Fruit fly (Drosophila melanogaster): ENCODE measurements around the gene Ak3.

The Ak3 gene

DNA sequence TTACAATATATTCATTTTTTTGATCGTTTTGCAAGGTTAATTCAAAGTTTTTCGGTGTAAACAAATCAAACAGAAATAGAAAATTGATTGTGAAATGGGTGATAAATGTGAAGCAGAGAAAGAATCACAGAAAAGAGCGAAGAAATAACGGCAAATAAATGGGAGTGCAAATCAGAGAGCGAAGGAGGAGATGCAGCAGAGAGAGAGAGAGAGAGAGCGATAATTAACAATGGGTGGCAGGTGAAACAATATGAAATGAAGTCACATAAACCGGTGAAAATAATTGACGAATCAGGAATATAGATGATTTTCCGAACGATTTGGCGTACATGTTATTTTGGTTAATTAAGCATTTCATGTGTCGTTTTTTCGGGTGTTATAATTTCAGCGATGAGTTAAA is 25.4 kb downstream of the Ak3 start:
- no peak for TF ChIP-seq CG15336 (GFP tag; IDR thresholded peaks at IDR 0.05)
- TF ChIP-seq CG32006 (GFP tag; optimal IDR thresholded peaks at IDR 0.05), result no peak
- no peak for TF ChIP-seq CG6808 (GFP tag; optimal IDR thresholded peaks at IDR 0.05)
- no peak for TF ChIP-seq ss (GFP tag; optimal IDR thresholded peaks at IDR 0.05)
- no peak for TF ChIP-seq Eip78C (GFP tag)
- no peak for TF ChIP-seq esn (GFP tag; optimal IDR thresholded peaks at IDR 0.05)
- TF ChIP-seq dac (GFP tag; optimal IDR thresholded peaks at IDR 0.05), result no peak
- no peak for TF ChIP-seq Sox15 (GFP tag; optimal IDR thresholded peaks at IDR 0.05)

DNA sequence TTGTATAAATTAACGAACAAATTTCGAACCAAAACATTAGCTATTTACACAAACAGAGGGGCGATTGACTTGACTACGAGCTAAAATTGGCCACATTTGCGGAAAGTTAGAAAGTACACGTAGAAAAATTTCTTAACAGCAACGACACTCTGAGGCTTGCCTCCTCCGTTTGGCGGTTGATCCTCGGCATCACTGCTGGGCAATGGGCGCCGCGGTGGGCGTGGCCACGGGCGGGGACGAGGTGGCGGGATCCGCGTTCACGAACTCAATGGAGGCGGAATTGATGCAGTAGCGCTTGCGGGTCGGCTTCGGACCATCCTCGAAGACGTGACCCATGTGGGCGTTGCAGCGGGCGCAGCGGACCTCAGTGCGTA is 26.0 kb downstream of the Ak3 start:
- TF ChIP-seq Hr4 (GFP tag; optimal IDR thresholded peaks at IDR 0.05) (peak; percentile 27), svp (GFP tag) (no peak), CG32006 (GFP tag; optimal IDR thresholded peaks at IDR 0.05) (peak; percentile 47), Eip75B (GFP tag; optimal IDR thresholded peaks at IDR 0.05) (no peak), Hr39 (GFP tag; optimal IDR thresholded peaks at IDR 0.05) (peak; percentile 11), Eip78C (GFP tag) (peak; percentile 36)

- TF ChIP-seq CG32006 (GFP tag; optimal IDR thresholded peaks at IDR 0.05) (no peak), Sox102F (GFP tag; optimal IDR thresholded peaks at IDR 0.05) (no peak), ss (GFP tag; optimal IDR thresholded peaks at IDR 0.05) (no peak), CG16779 (tag; optimal IDR thresholded peaks at IDR 0.05) (no peak), eg (GFP tag; IDR thresholded peaks at IDR 0.05) (peak; percentile 61; the same call in 1 of the 3 replicates), net (GFP tag; optimal IDR thresholded peaks at IDR 0.05) (peak; percentile 3), CG7368 (GFP tag; optimal IDR thresholded peaks at IDR 0.05) (peak; percentile 30), CG6854 (GFP tag; optimal IDR thresholded peaks at IDR 0.05) (no peak), CG11762 (GFP tag; optimal IDR thresholded peaks at IDR 0.05; ENCODE audit: insufficient read depth) (peak; percentile 20), CG9139 (GFP tag; optimal IDR thresholded peaks at IDR 0.05) (no peak), dac (GFP tag; optimal IDR thresholded peaks at IDR 0.05) (no peak), Eip75B (GFP tag; optimal IDR thresholded peaks at IDR 0.05) (no peak), CG8319 (GFP tag; optimal IDR thresholded peaks at IDR 0.05) (no peak), Hr38 (GFP tag; optimal IDR thresholded peaks at IDR 0.05) (no peak), acj6 (GFP tag; optimal IDR thresholded peaks at IDR 0.05) (no peak), CG31627 (GFP tag; optimal IDR thresholded peaks at IDR 0.05) (peak; percentile 20), Hr4 (GFP tag; optimal IDR thresholded peaks at IDR 0.05) (no peak), lz (GFP tag; optimal IDR thresholded peaks at IDR 0.05) (peak; percentile 18), CG10669 (GFP tag; optimal IDR thresholded peaks at IDR 0.05) (no peak), Hr39 (GFP tag; optimal IDR thresholded peaks at IDR 0.05) (no peak), topi (GFP tag; optimal IDR thresholded peaks at IDR 0.05) (peak; percentile 7), esn (GFP tag; optimal IDR thresholded peaks at IDR 0.05) (peak; percentile 43), Ets96B (tag; optimal IDR thresholded peaks at IDR 0.05) (no peak), CG6276 (GFP tag; optimal IDR thresholded peaks at IDR 0.05) (no peak), fd85E (GFP tag; optimal IDR thresholded peaks at IDR 0.05) (no peak), fd59A (GFP tag; optimal IDR thresholded peaks at IDR 0.05) (no peak), CG6163 (GFP tag; IDR thresholded peaks at IDR 0.05) (peak; percentile 32; the same call in 2 of the 3 replicates), Sox14 (GFP tag; optimal IDR thresholded peaks at IDR 0.05) (peak; percentile 7), CG34406 (GFP tag; optimal IDR thresholded peaks at IDR 0.05) (no peak), CG6792 (GFP tag; optimal IDR thresholded peaks at IDR 0.05) (no peak), Eip78C (GFP tag) (peak; percentile 74), CG4318 (GFP tag; optimal IDR thresholded peaks at IDR 0.05) (no peak), vri (GFP tag; optimal IDR thresholded peaks at IDR 0.05) (peak; percentile 79), Ets21C (GFP tag; optimal IDR thresholded peaks at IDR 0.05) (no peak), dsx (GFP tag; optimal IDR thresholded peaks at IDR 0.05; ENCODE audit: poor library complexity, severe bottlenecking) (no peak), CG1621 (tag; optimal IDR thresholded peaks at IDR 0.05) (no peak), CG3032 (tag; optimal IDR thresholded peaks at IDR 0.05) (no peak), svp (GFP tag) (no peak), CG11294 (GFP tag; IDR thresholded peaks at IDR 0.05) (no peak), Gug (GFP tag; IDR thresholded peaks at IDR 0.05) (no peak), achi (GFP tag; optimal IDR thresholded peaks at IDR 0.05) (peak; percentile 20), CG15336 (GFP tag; IDR thresholded peaks at IDR 0.05) (no peak), cyc (GFP tag; optimal IDR thresholded peaks at IDR 0.05) (no peak), Lpt (GFP tag; optimal IDR thresholded peaks at IDR 0.05) (no peak)
Measured at dm6 chr3R:10862773-10863445, 26.5 kb downstream of the Ak3 start, which contains the start of gene CG6574. CG6574 (minus strand) TSS chr3R:10862988.

All from whole organism, prepupa.